Fruit fly (Drosophila melanogaster): ENCODE data around the gene jar.

jar gene

DNA sequence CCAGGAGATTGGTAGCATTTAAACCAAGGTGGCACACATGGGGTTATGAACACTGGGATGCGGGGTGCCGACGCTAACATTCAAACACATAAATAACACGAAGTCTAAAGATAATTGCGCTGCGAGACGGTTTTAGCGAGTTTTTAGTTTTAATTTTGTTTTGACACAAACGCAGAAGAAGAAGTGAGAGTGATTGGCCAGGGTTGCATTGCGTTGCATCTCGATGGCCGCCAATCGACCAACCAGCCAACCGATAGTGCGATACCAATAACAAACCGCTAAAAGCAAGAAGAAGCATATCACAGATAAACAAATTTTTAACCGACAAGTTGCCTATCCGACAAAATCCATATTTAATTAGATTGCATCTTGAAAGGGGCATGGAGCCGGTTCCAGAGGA is 44.3 kb downstream of the jar start, which contains the start of the genes Spps and CG13609 (continued):
- TF ChIP-seq pan (optimal IDR thresholded peaks at IDR 0.05) (no peak), pan (GFP tag; optimal IDR thresholded peaks at IDR 0.05 in 1 of 2, IDR thresholded peaks at IDR 0.05 in 1 of 2) (peak in 1 of 2 experiments; percentile 4), CG10431 (GFP tag; optimal IDR thresholded peaks at IDR 0.05) (peak; percentile 46), lbe (GFP tag; optimal IDR thresholded peaks at IDR 0.05) (no peak), CG3163 (GFP tag; optimal IDR thresholded peaks at IDR 0.05) (no peak), Mad (GFP tag; optimal IDR thresholded peaks at IDR 0.05) (no peak), vvl (GFP tag; IDR thresholded peaks at IDR 0.05) (peak; percentile 44), crol (GFP tag; IDR thresholded peaks at IDR 0.05) (no peak), Sry-δ (GFP tag; optimal IDR thresholded peaks at IDR 0.05) (peak; percentile 91), amos (GFP tag; IDR thresholded peaks at IDR 0.05; ENCODE audit: partially characterized antibody) (peak; percentile 96), mirr (GFP tag; optimal IDR thresholded peaks at IDR 0.05) (no peak), Abd-B (GFP tag; optimal IDR thresholded peaks at IDR 0.05) (no peak), ro (GFP tag; IDR thresholded peaks at IDR 0.05) (no peak), nerfin-1 (tag; optimal IDR thresholded peaks at IDR 0.05) (peak; percentile 53), CoRest (tag; optimal IDR thresholded peaks at IDR 0.05) (peak; percentile 24), emc (GFP tag; optimal IDR thresholded peaks at IDR 0.05) (no peak), CG13894 (tag; optimal IDR thresholded peaks at IDR 0.05) (no peak), CG11695 (GFP tag; IDR thresholded peaks at IDR 0.05) (no peak), CG14441 (GFP tag; IDR thresholded peaks at IDR 0.05) (0 out of 2 replicates have a peak, but pooled peaks have one; percentile 5), da (GFP tag; optimal IDR thresholded peaks at IDR 0.05) (no peak), chif (GFP tag; optimal IDR thresholded peaks at IDR 0.05) (no peak), CG13123 (GFP tag; optimal IDR thresholded peaks at IDR 0.05) (no peak), CG6272 (GFP tag; IDR thresholded peaks at IDR 0.05) (peak; percentile 36), CG12659 (GFP tag; optimal IDR thresholded peaks at IDR 0.05) (peak; percentile 77), Lhr (GFP tag; optimal IDR thresholded peaks at IDR 0.05) (peak; percentile 9), kni (GFP tag; optimal IDR thresholded peaks at IDR 0.05) (no peak), Lpt (GFP tag; optimal IDR thresholded peaks at IDR 0.05) (no peak), CG15514 (GFP tag; optimal IDR thresholded peaks at IDR 0.05) (peak; percentile 61), tx (GFP tag; optimal IDR thresholded peaks at IDR 0.05) (no peak), CG12236 (GFP tag; optimal IDR thresholded peaks at IDR 0.05) (no peak), mld (GFP tag; IDR thresholded peaks at IDR 0.05; ENCODE audit: partially characterized antibody) (peak; percentile 96), CG9609 (GFP tag; optimal IDR thresholded peaks at IDR 0.05) (peak; percentile 3), CG18011 (GFP tag; optimal IDR thresholded peaks at IDR 0.05) (no peak), Six4 (GFP tag; optimal IDR thresholded peaks at IDR 0.05) (no peak), CG17912 (GFP tag; optimal IDR thresholded peaks at IDR 0.05) (peak; percentile 25), ATbp (GFP tag; optimal IDR thresholded peaks at IDR 0.05) (no peak), Side (GFP tag; optimal IDR thresholded peaks at IDR 0.05) (peak; percentile 7), CG18764 (GFP tag; optimal IDR thresholded peaks at IDR 0.05) (no peak), ham (GFP tag; IDR thresholded peaks at IDR 0.05) (no peak), CG3726 (GFP tag; IDR thresholded peaks at IDR 0.05) (no peak), Adf1 (GFP tag; IDR thresholded peaks at IDR 0.05) (no peak), ash1 (GFP tag; optimal IDR thresholded peaks at IDR 0.05) (no peak), mam (GFP tag; optimal IDR thresholded peaks at IDR 0.05) (peak; percentile 34), Bdp1 (GFP tag; optimal IDR thresholded peaks at IDR 0.05) (no peak), unc-4 (GFP tag; IDR thresholded peaks at IDR 0.05; ENCODE audit: partially characterized antibody) (peak; percentile 83), usp (GFP tag; optimal IDR thresholded peaks at IDR 0.05) (no peak), Dll (GFP tag; IDR thresholded peaks at IDR 0.05; ENCODE audit: partially characterized antibody) (peak; percentile 84), CG4328 (GFP tag; optimal IDR thresholded peaks at IDR 0.05) (no peak), CG4854 (GFP tag; optimal IDR thresholded peaks at IDR 0.05) (no peak), E2f1 (GFP tag; IDR thresholded peaks at IDR 0.05) (no peak), hb (GFP tag; IDR thresholded peaks at IDR 0.05; ENCODE audit: partially characterized antibody) (peak; percentile 95), eve (GFP tag; optimal IDR thresholded peaks at IDR 0.05) (no peak)

Measured in whole organism, embryonic.